Fruit fly (Drosophila melanogaster): Measurements from ENCODE around the gene CG8620.

dm6 chr3L:7133699-7134655 is 23.9 kb upstream of the CG8620 start, which contains the start of gene melt:
- TF ChIP-seq insv (optimal IDR thresholded peaks at IDR 0.05) (no peak), ttk (optimal IDR thresholded peaks at IDR 0.05) (no peak)

Data from Kc167 (cell line).